Fruit fly (Drosophila melanogaster) S2 (cell line): ENCODE measurements around the gene CG43867.

Source experiments
- CG8478 ChIP-seq: fragments of >200 bp; optimal IDR thresholded peaks from 2 replicates; lab custom pipeline; 2018
- CTCF ChIP-seq, 2 experiments: fragments of >200 bp; optimal IDR thresholded peaks; 2 replicates each; lab custom pipeline; 2018

DNA sequence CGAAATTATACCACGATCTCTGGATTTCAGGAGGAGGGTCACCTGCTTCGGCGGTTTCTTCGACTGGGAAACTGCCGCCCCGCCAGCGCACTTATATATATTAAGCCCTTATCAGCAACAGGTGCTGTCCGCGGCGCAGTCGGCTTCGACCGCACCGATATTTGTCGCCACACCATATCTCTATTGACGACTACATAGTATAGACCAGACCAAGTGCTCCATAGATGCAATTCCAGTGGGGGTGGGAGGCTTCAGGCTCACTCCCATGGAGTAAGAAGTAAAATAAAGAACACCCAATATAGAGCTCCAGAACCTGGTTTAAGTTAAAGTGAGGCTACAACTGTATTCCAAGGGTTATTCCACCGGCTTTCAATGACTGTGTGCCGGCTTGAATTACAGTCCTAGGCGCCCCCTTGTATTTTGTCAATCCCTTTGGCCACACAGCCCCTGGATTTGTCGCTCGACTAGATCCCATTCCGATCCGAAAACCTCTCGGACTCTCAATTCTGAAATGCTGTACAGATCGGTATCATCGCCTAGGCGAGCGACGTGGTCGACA lies 137.7 kb downstream of the CG43867 start, which contains the start of gene CG13360:
- TF ChIP-seq CTCF (optimal IDR thresholded peaks at IDR 0.05; lab: Kevin White, UChicago) (no peak), CG8478 (lab: Kevin White, UChicago) (no peak)
